Worm (Caenorhabditis elegans) whole organism, young adult: ENCODE data around the gene otpl-1.

Experiments used
- C06A6.2 ChIP-seq: fragments of 200-800 bp; sonication (Bioruptor generic); conservative IDR thresholded peaks from 2 replicates; pipeline ENCODE4 v1.3.6; 2022; ENCODE audit warnings: missing genetic modification characterization, missing compliant biosample characterization
- F39B2.1 ChIP-seq: fragments of 200-800 bp; sonication (Bioruptor generic); IDR thresholded peaks from 2 replicates; pipeline ENCODE4 v1.3.6; 2022; ENCODE audit warnings: missing genetic modification reagents, missing genetic modification characterization, missing compliant biosample characterization
- F52B5.7 ChIP-seq: sonication (generic microtip); optimal IDR thresholded peaks from 2 replicates; lab custom pipeline; 2016; ENCODE audit warnings: mild to moderate bottlenecking, missing genetic modification characterization, missing compliant biosample characterization
- F57A8.1 ChIP-seq: fragments of 200-800 bp; sonication (Bioruptor generic); optimal IDR thresholded peaks from 2 replicates; lab custom pipeline; 2018; ENCODE audit warnings: mild to moderate bottlenecking, missing genetic modification characterization, moderate library complexity, missing compliant biosample characterization
- T26A5.8 ChIP-seq: sonication (generic microtip); optimal IDR thresholded peaks from 2 replicates; lab custom pipeline; 2016; ENCODE audit warnings: missing genetic modification characterization, missing compliant biosample characterization
- Y53G8AR.9 ChIP-seq: fragments of 200-800 bp; sonication (Bioruptor generic); conservative IDR thresholded peaks from 2 replicates; pipeline ENCODE4 v1.3.6; 2022; ENCODE audit warnings: missing genetic modification reagents, missing genetic modification characterization, missing compliant biosample characterization
- ZK185.1 ChIP-seq: sonication (generic microtip); optimal IDR thresholded peaks from 2 replicates; lab custom pipeline; 2016; ENCODE audit warnings: mild to moderate bottlenecking, missing genetic modification characterization, missing compliant biosample characterization; ENCODE audit not compliant: poor library complexity, severe bottlenecking
- aptf-3 ChIP-seq: fragments of 200-800 bp; sonication (Bioruptor generic); IDR thresholded peaks from 2 replicates; pipeline ENCODE4 v1.3.6; 2022; ENCODE audit warnings: missing genetic modification characterization, missing compliant biosample characterization
- athp-1 ChIP-seq: sonication (generic microtip); optimal IDR thresholded peaks from 2 replicates; lab custom pipeline; 2017; ENCODE audit warnings: mild to moderate bottlenecking, missing genetic modification characterization, missing compliant biosample characterization
- attf-5 ChIP-seq: fragments of 200-800 bp; sonication (Bioruptor generic); optimal IDR thresholded peaks from 2 replicates; lab custom pipeline; 2018; ENCODE audit warnings: mild to moderate bottlenecking, missing genetic modification characterization, missing compliant biosample characterization
- bed-1 ChIP-seq: fragments of 200-800 bp; sonication (Bioruptor generic); IDR thresholded peaks from 2 replicates; pipeline ENCODE4 v1.3.6; 2022; ENCODE audit warnings: missing genetic modification reagents, missing genetic modification characterization, missing compliant biosample characterization
- bed-2 ChIP-seq: fragments of 200-800 bp; sonication (Bioruptor generic); IDR thresholded peaks from 2 replicates; pipeline ENCODE4 v1.3.6; 2022; ENCODE audit warnings: missing genetic modification reagents, missing genetic modification characterization, missing compliant biosample characterization
- cebp-1 ChIP-seq, 2 experiments: fragments of 200-800 bp in 1 of 2; sonication (Bioruptor generic) in 1 of 2; sonication (generic microtip) in 1 of 2; IDR thresholded peaks in 1 of 2; optimal IDR thresholded peaks in 1 of 2; 2 replicates each; pipeline versions ENCODE4 v1.3.6 to Lab custom; 2017 to 2022; ENCODE audit warnings: missing compliant biosample characterization in 2 of 2, missing genetic modification characterization in 2 of 2, mild to moderate bottlenecking in 1 of 2, missing genetic modification reagents in 1 of 2, moderate library complexity in 1 of 2
- ceh-100 ChIP-seq: fragments of 200-800 bp; sonication (Bioruptor generic); IDR thresholded peaks from 2 replicates; pipeline ENCODE4 v1.3.6; 2022; ENCODE audit warnings: missing genetic modification reagents, missing genetic modification characterization, missing compliant biosample characterization
- ceh-27 ChIP-seq: fragments of 200-800 bp; sonication (Bioruptor generic); optimal IDR thresholded peaks from 2 replicates; lab custom pipeline; 2018; ENCODE audit warnings: mild to moderate bottlenecking, missing genetic modification characterization, moderate library complexity, missing compliant biosample characterization
- die-1 ChIP-seq: sonication (generic microtip); optimal IDR thresholded peaks from 2 replicates; lab custom pipeline; 2016; ENCODE audit warnings: missing genotype, mild to moderate bottlenecking, missing genetic modification characterization, missing compliant biosample characterization
- efl-1 ChIP-seq: fragments of 150-350 bp; optimal IDR thresholded peaks from 2 replicates; lab custom pipeline; 2014; ENCODE audit warnings: missing biosample characterization, missing genetic modification reagents, missing genetic modification characterization
- egrh-3 ChIP-seq: fragments of 200-800 bp; sonication (Bioruptor generic); IDR thresholded peaks from 2 replicates; pipeline ENCODE4 v1.3.6; 2022; ENCODE audit warnings: missing genetic modification reagents, missing genetic modification characterization, missing compliant biosample characterization
- fkh-3 ChIP-seq: sonication (generic microtip); optimal IDR thresholded peaks from 2 replicates; lab custom pipeline; 2016; ENCODE audit warnings: mild to moderate bottlenecking, missing genetic modification characterization, missing compliant biosample characterization
- gei-17 ChIP-seq: fragments of 200-800 bp; sonication (Bioruptor generic); optimal IDR thresholded peaks from 2 replicates; lab custom pipeline; 2018; ENCODE audit warnings: mild to moderate bottlenecking, missing genetic modification characterization, missing compliant biosample characterization
- him-1 ChIP-seq: sonication (generic microtip); optimal IDR thresholded peaks from 2 replicates; lab custom pipeline; 2016; ENCODE audit warnings: missing genotype, missing genetic modification reagents, missing genetic modification characterization, missing compliant biosample characterization
- hmg-1.2 ChIP-seq: fragments of 200-800 bp; sonication (Bioruptor generic); IDR thresholded peaks from 2 replicates; pipeline ENCODE4 v1.3.6; 2022; ENCODE audit warnings: missing genetic modification reagents, missing genetic modification characterization, missing compliant biosample characterization
- let-607 ChIP-seq, 2 experiments: fragments of 200-800 bp in 1 of 2; sonication (Bioruptor generic) in 1 of 2; sonication (generic microtip) in 1 of 2; optimal IDR thresholded peaks; 2 replicates each; lab custom pipeline; 2016 to 2018; ENCODE audit warnings: mild to moderate bottlenecking in 2 of 2, missing compliant biosample characterization in 2 of 2, missing genetic modification characterization in 2 of 2, moderate library complexity in 2 of 2, missing genotype in 1 of 2
- lsl-1 ChIP-seq: fragments of 200-800 bp; sonication (Bioruptor generic); optimal IDR thresholded peaks from 2 replicates; lab custom pipeline; 2018; ENCODE audit warnings: mild to moderate bottlenecking, missing genetic modification characterization, moderate library complexity, missing compliant biosample characterization
- madf-6 ChIP-seq: fragments of 200-800 bp; sonication (Bioruptor generic); IDR thresholded peaks from 2 replicates; pipeline ENCODE4 v1.3.6; 2022; ENCODE audit warnings: missing genetic modification reagents, missing genetic modification characterization, missing compliant biosample characterization
- mes-4 ChIP-seq: sonication (generic microtip); optimal IDR thresholded peaks from 2 replicates; lab custom pipeline; 2016; ENCODE audit warnings: missing genotype, missing genetic modification characterization, missing compliant biosample characterization
- mxl-1 ChIP-seq: sonication (generic microtip); optimal IDR thresholded peaks from 2 replicates; lab custom pipeline; 2016; ENCODE audit warnings: missing genetic modification characterization, missing compliant biosample characterization
- nfyb-1 ChIP-seq: fragments of 200-800 bp; sonication (Bioruptor generic); IDR thresholded peaks from 2 replicates; pipeline ENCODE4 v1.3.6; 2022; ENCODE audit warnings: missing genetic modification reagents, missing genetic modification characterization, missing compliant biosample characterization
- nhr-90 ChIP-seq: sonication (generic microtip); optimal IDR thresholded peaks from 2 replicates; lab custom pipeline; 2016; ENCODE audit warnings: missing genotype, mild to moderate bottlenecking, missing genetic modification characterization, missing compliant biosample characterization
- pbrm-1 ChIP-seq: fragments of 200-800 bp; sonication (Bioruptor generic); IDR thresholded peaks from 2 replicates; pipeline ENCODE4 v1.3.6; 2022; ENCODE audit warnings: missing genetic modification reagents, missing genetic modification characterization, missing compliant biosample characterization
- rec-8 ChIP-seq, 2 experiments: sonication (generic microtip); optimal IDR thresholded peaks; 2 replicates each; lab custom pipeline; 2016; ENCODE audit warnings: mild to moderate bottlenecking in 2 of 2, missing genetic modification characterization in 2 of 2, missing genetic modification reagents in 2 of 2, missing genotype in 2 of 2, missing biosample characterization in 1 of 2, missing compliant biosample characterization in 1 of 2, moderate library complexity in 1 of 2
- rpc-1 ChIP-seq, 2 experiments: fragments of 150-350 bp in 1 of 2; sonication (generic microtip) in 1 of 2; optimal IDR thresholded peaks; 2 replicates each; lab custom pipeline; 2014 to 2018; ENCODE audit warnings: missing biosample characterization in 1 of 2, missing genetic modification characterization in 1 of 2, missing genetic modification reagents in 1 of 2, missing genotype in 1 of 2
- snpc-1.1 ChIP-seq: sonication (generic microtip); optimal IDR thresholded peaks from 2 replicates; lab custom pipeline; 2017; ENCODE audit warnings: missing genetic modification characterization, mild to moderate bottlenecking, missing compliant biosample characterization, antibody characterized with exemption, moderate library complexity, missing genotype, missing genetic modification reagents; ENCODE audit not compliant: insufficient read depth
- snpc-4 ChIP-seq, 5 experiments: fragments of 150-350 bp in 1 of 5; sonication (generic microtip) in 4 of 5; optimal IDR thresholded peaks; 2 replicates each; lab custom pipeline; 2014 to 2018; ENCODE audit warnings: missing genetic modification characterization in 5 of 5, missing biosample characterization in 3 of 5, antibody characterized with exemption in 2 of 5, mild to moderate bottlenecking in 2 of 5, missing compliant biosample characterization in 2 of 5, missing genotype in 2 of 5, moderate library complexity in 2 of 5, missing genetic modification reagents in 1 of 5
- sptf-2 ChIP-seq: fragments of 200-800 bp; sonication (Bioruptor generic); optimal IDR thresholded peaks from 2 replicates; lab custom pipeline; 2018; ENCODE audit warnings: mild to moderate bottlenecking, missing genetic modification characterization, missing compliant biosample characterization
- tbp1 ChIP-seq: fragments of 200-800 bp; sonication (Bioruptor generic); optimal IDR thresholded peaks from 2 replicates; lab custom pipeline; 2018; ENCODE audit warnings: mild to moderate bottlenecking, missing genetic modification characterization, missing compliant biosample characterization
- tbx-9 ChIP-seq: sonication (generic microtip); optimal IDR thresholded peaks from 2 replicates; lab custom pipeline; 2016; ENCODE audit warnings: borderline replicate concordance, missing genetic modification characterization, inconsistent platforms, missing compliant biosample characterization
- ztf-18 ChIP-seq: sonication (generic microtip); optimal IDR thresholded peaks from 2 replicates; lab custom pipeline; 2016; ENCODE audit warnings: missing genotype, mild to moderate bottlenecking, missing genetic modification characterization, missing compliant biosample characterization
- ztf-22 ChIP-seq: fragments of 200-800 bp; sonication (Bioruptor generic); optimal IDR thresholded peaks from 2 replicates; lab custom pipeline; 2018; ENCODE audit warnings: mild to moderate bottlenecking, missing genetic modification characterization, moderate library complexity, missing compliant biosample characterization
- ztf-25 ChIP-seq: fragments of 200-800 bp; sonication (Bioruptor generic); IDR thresholded peaks from 2 replicates; pipeline ENCODE4 v1.3.6; 2022; ENCODE audit warnings: missing genetic modification reagents, missing genetic modification characterization, missing compliant biosample characterization

Gene otpl-1

DNA sequence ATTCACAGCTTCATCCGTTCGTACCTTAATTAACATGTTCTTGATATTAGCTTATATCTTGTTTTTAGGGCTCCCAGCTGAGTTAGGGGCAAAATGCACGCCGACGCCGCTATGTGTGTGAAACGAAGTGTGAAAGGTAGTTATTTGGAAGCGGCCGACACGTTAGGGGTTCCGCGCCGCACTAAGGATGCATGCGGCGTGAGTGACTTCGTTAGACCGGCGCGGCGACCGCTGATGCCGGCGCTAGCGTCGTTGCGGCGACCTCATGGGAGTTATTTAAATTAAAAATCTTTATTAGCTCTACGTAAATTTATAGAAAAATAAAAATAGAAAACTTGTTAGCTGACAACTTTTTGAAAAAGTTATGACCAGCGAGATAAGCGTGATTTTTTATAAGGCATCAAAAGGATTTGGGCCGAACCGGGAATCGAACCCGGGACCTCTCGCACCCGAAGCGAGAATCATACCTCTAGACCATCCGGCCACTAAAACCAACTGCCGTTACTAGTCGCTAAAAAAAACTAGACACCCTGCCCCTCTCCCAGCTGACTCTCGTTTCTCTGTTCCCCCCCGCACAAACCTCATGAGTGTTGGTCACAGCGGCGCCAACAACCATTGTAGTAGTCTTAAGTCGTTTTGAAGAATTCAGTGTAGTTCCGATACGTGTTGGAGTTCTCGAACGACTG, 16.9 kb upstream of the otpl-1 start (continued):
- TF ChIP-seq ztf-22 (GFP tag; lab: Kevin White, UChicago) (no peak), mxl-1 (peak; percentile 76), cebp-1 (GFP tag; IDR thresholded peaks at IDR 0.05; lab: Robert Waterston, UW) (peak; percentile 40; the same call in 1 of the 2 replicates), cebp-1 (tag; optimal IDR thresholded peaks at IDR 0.05; lab: Kevin White, UChicago) (no peak), ztf-18 (tag; lab: Kevin White, UChicago) (peak; percentile 51), bed-2 (GFP tag; lab: Robert Waterston, UW) (no peak), sptf-2 (GFP tag; lab: Kevin White, UChicago) (no peak), rpc-1 (optimal IDR thresholded peaks at IDR 0.05; lab: Kevin White, UChicago) (peak; percentile 86), rpc-1 (tag; optimal IDR thresholded peaks at IDR 0.05; lab: Kevin White, UChicago) (peak; percentile 86), F39B2.1 (GFP tag; lab: Robert Waterston, UW) (no peak), athp-1 (tag; lab: Kevin White, UChicago) (peak; percentile 73), pbrm-1 (GFP tag; lab: Robert Waterston, UW) (0 out of 2 replicates have a peak, but pooled peaks have one; percentile 25), T26A5.8 (tag; lab: Kevin White, UChicago) (peak; percentile 37), F57A8.1 (GFP tag; lab: Kevin White, UChicago) (no peak), lsl-1 (GFP tag; lab: Kevin White, UChicago) (peak; percentile 31), ztf-25 (GFP tag; lab: Robert Waterston, UW) (peak; percentile 59; the same call in 1 of the 2 replicates), tbx-9 (tag; lab: Kevin White, UChicago) (no peak), snpc-1.1 (tag; lab: Kevin White, UChicago) (peak; percentile 28), F52B5.7 (tag; lab: Kevin White, UChicago) (peak; percentile 52), attf-5 (GFP tag; lab: Kevin White, UChicago) (peak; percentile 32), die-1 (tag; lab: Kevin White, UChicago) (peak; percentile 85), ceh-100 (peak; percentile 22; the same call in 1 of the 2 replicates), efl-1 (no peak), hmg-1.2 (GFP tag; lab: Robert Waterston, UW) (peak; percentile 73), egrh-3 (GFP tag; lab: Robert Waterston, UW) (peak; percentile 21; the same call in 1 of the 2 replicates), madf-6 (GFP tag; lab: Robert Waterston, UW) (0 out of 2 replicates have a peak, but pooled peaks have one; percentile 47), snpc-4 (GFP tag; optimal IDR thresholded peaks at IDR 0.05; lab: Kevin White, UChicago) (peak; percentile 78), snpc-4 (tag; optimal IDR thresholded peaks at IDR 0.05; lab: Kevin White, UChicago) (peak in 3 of 4 experiments; percentile 61 to 94 (median 87)), tbp1 (GFP tag; lab: Kevin White, UChicago) (peak; percentile 96), Y53G8AR.9 (GFP tag; lab: Robert Waterston, UW) (peak; percentile 58; the same call in 1 of the 2 replicates), gei-17 (GFP tag; lab: Kevin White, UChicago) (peak; percentile 0), C06A6.2 (no peak), let-607 (tag; optimal IDR thresholded peaks at IDR 0.05; lab: Kevin White, UChicago) (peak in 1 of 2 experiments; percentile 25), him-1 (tag; lab: Kevin White, UChicago) (peak; percentile 70), bed-1 (GFP tag; lab: Robert Waterston, UW) (no peak), nhr-90 (tag; lab: Kevin White, UChicago) (peak; percentile 84), rec-8 (tag; optimal IDR thresholded peaks at IDR 0.05; lab: Kevin White, UChicago) (peak; percentile 36 to 72), ceh-27 (GFP tag; lab: Kevin White, UChicago) (peak; percentile 41), ZK185.1 (tag; lab: Kevin White, UChicago) (peak; percentile 91), nfyb-1 (peak; percentile 82), aptf-3 (GFP tag; lab: Robert Waterston, UW) (0 out of 2 replicates have a peak, but pooled peaks have one; percentile 40), fkh-3 (tag; lab: Kevin White, UChicago) (peak; percentile 6), mes-4 (tag; lab: Kevin White, UChicago) (peak; percentile 31)
